Fruit fly (Drosophila melanogaster) whole organism, pupa: ENCODE results near the gene cbt.

ENCODE experiments used
- CG10348 ChIP-seq: fragments of 200-800 bp; sonication (Bioruptor generic); IDR thresholded peaks from 2 replicates; pipeline ENCODE4 v1.3.6; 2022; ENCODE audit warnings: missing biosample characterization, missing genetic modification characterization
- CG12605 ChIP-seq: fragments of 200-800 bp; sonication (Bioruptor generic); IDR thresholded peaks from 2 replicates; pipeline ENCODE4 v1.3.6; 2022; ENCODE audit warnings: missing biosample characterization, missing genetic modification characterization
- CG15710 ChIP-seq: fragments of 200-800 bp; sonication (Bioruptor generic); optimal IDR thresholded peaks from 2 replicates; lab custom pipeline; 2018; ENCODE audit warnings: missing biosample characterization, mild to moderate bottlenecking, missing genetic modification characterization, moderate library complexity
- CG32121 ChIP-seq: fragments of 200-800 bp; sonication (Bioruptor generic); IDR thresholded peaks from 2 replicates; pipeline ENCODE4 v1.3.6; 2022; ENCODE audit warnings: missing biosample characterization, missing genetic modification characterization
- CG8159 ChIP-seq: fragments of 200-800 bp; sonication (Bioruptor generic); optimal IDR thresholded peaks from 3 replicates; lab custom pipeline; 2018; ENCODE audit warnings: missing biosample characterization, mild to moderate bottlenecking, missing genetic modification characterization, moderate library complexity
- D1 ChIP-seq: fragments of 200-800 bp; sonication (Bioruptor generic); optimal IDR thresholded peaks from 2 replicates; lab custom pipeline; 2018; ENCODE audit warnings: missing biosample characterization, mild to moderate bottlenecking, missing genetic modification characterization, moderate library complexity
- EcR ChIP-seq: fragments of 200-800 bp; sonication (Bioruptor generic); optimal IDR thresholded peaks from 3 replicates; lab custom pipeline; 2019; ENCODE audit warnings: missing biosample characterization, missing genetic modification characterization, mild to moderate bottlenecking, moderate library complexity, missing genetic modification reagents
- Ets98B ChIP-seq: fragments of 200-800 bp; sonication (Bioruptor generic); IDR thresholded peaks from 2 replicates; pipeline ENCODE4 v1.3.6; 2022; ENCODE audit warnings: missing biosample characterization, missing genetic modification characterization
- Pif1A ChIP-seq: fragments of 200-800 bp; sonication (Bioruptor generic); optimal IDR thresholded peaks from 3 replicates; lab custom pipeline; 2016; ENCODE audit warnings: missing biosample characterization, missing genetic modification characterization
- fd96Ca ChIP-seq: fragments of 200-800 bp; sonication (Bioruptor generic); IDR thresholded peaks from 3 replicates; pipeline ENCODE4 v1.3.6; 2022; ENCODE audit warnings: missing biosample characterization, missing genetic modification characterization
- gl ChIP-seq: fragments of 200-800 bp; sonication (Bioruptor generic); optimal IDR thresholded peaks from 2 replicates; lab custom pipeline; 2018; ENCODE audit warnings: missing biosample characterization, mild to moderate bottlenecking, missing genetic modification characterization
- rn ChIP-seq: fragments of 200-800 bp; sonication (Bioruptor generic); IDR thresholded peaks from 2 replicates; pipeline ENCODE4 v1.3.6; 2022; ENCODE audit warnings: missing biosample characterization, missing genetic modification characterization

- no peak for TF ChIP-seq fd96Ca (GFP tag; lab: Robert Waterston, UW)
- TF ChIP-seq EcR: no peak
- TF ChIP-seq Pif1A (GFP tag; lab: Kevin White, UChicago): no peak
- no peak for TF ChIP-seq CG10348
- TF ChIP-seq Ets98B (GFP tag; lab: Robert Waterston, UW): no peak
- TF ChIP-seq CG8159 (tag; lab: Kevin White, UChicago): no peak
- no peak for TF ChIP-seq CG15710
- TF ChIP-seq CG12605: no peak
- TF ChIP-seq gl (tag; lab: Kevin White, UChicago): no peak
- TF ChIP-seq CG32121 (GFP tag; lab: Robert Waterston, UW): no peak
- no peak for TF ChIP-seq rn (GFP tag; lab: Robert Waterston, UW)
- TF ChIP-seq D1: no peak
Observed at dm6 chr2L:497657-498473, 18.4 kb upstream of the cbt start.
